Fruit fly (Drosophila melanogaster) whole organism, pupa: ENCODE data around the gene Gr85a.

Experiments
- CG13204 ChIP-seq: fragments of 200-800 bp; sonication (Bioruptor generic); optimal IDR thresholded peaks from 2 replicates; lab custom pipeline; 2018; ENCODE audit warnings: missing biosample characterization, mild to moderate bottlenecking, missing genetic modification characterization, moderate library complexity
- CG14655 ChIP-seq: fragments of 200-800 bp; sonication (Bioruptor generic); optimal IDR thresholded peaks from 3 replicates; lab custom pipeline; 2017; ENCODE audit warnings: mild to moderate bottlenecking, missing biosample characterization, missing genetic modification reagents, missing genetic modification characterization
- CG32121 ChIP-seq: fragments of 200-800 bp; sonication (Bioruptor generic); IDR thresholded peaks from 2 replicates; pipeline ENCODE4 v1.3.6; 2022; ENCODE audit warnings: missing biosample characterization, missing genetic modification characterization

dm6 chr3R:10034995-10035446 lies 38.4 kb upstream of the Gr85a start:
- TF ChIP-seq CG14655 (GFP tag; lab: Kevin White, UChicago) (peak; percentile 11), CG32121 (GFP tag; lab: Robert Waterston, UW) (no peak), CG13204 (no peak)
